Fruit fly (Drosophila melanogaster) whole organism, pupa: ENCODE measurements around the gene Myb.

ENCODE experiments used
- CG12605 ChIP-seq: fragments of 200-800 bp; sonication (Bioruptor generic); IDR thresholded peaks from 2 replicates; pipeline ENCODE4 v1.3.6; 2022; ENCODE audit warnings: missing biosample characterization, missing genetic modification characterization
- CG13204 ChIP-seq: fragments of 200-800 bp; sonication (Bioruptor generic); optimal IDR thresholded peaks from 2 replicates; lab custom pipeline; 2018; ENCODE audit warnings: missing biosample characterization, mild to moderate bottlenecking, missing genetic modification characterization, moderate library complexity
- CG14655 ChIP-seq: fragments of 200-800 bp; sonication (Bioruptor generic); optimal IDR thresholded peaks from 3 replicates; lab custom pipeline; 2017; ENCODE audit warnings: mild to moderate bottlenecking, missing biosample characterization, missing genetic modification reagents, missing genetic modification characterization
- CG17806 ChIP-seq: fragments of 200-800 bp; sonication (Bioruptor generic); optimal IDR thresholded peaks from 2 replicates; lab custom pipeline; 2018; ENCODE audit warnings: missing biosample characterization, mild to moderate bottlenecking, missing genetic modification characterization, moderate library complexity
- CG9948 ChIP-seq: fragments of 200-800 bp; sonication (Bioruptor generic); optimal IDR thresholded peaks from 2 replicates; lab custom pipeline; 2018; ENCODE audit warnings: missing biosample characterization, mild to moderate bottlenecking, missing genetic modification characterization, moderate library complexity
- D1 ChIP-seq: fragments of 200-800 bp; sonication (Bioruptor generic); optimal IDR thresholded peaks from 2 replicates; lab custom pipeline; 2018; ENCODE audit warnings: missing biosample characterization, mild to moderate bottlenecking, missing genetic modification characterization, moderate library complexity
- EcR ChIP-seq: fragments of 200-800 bp; sonication (Bioruptor generic); optimal IDR thresholded peaks from 3 replicates; lab custom pipeline; 2019; ENCODE audit warnings: missing biosample characterization, missing genetic modification characterization, mild to moderate bottlenecking, moderate library complexity, missing genetic modification reagents
- Ets98B ChIP-seq: fragments of 200-800 bp; sonication (Bioruptor generic); IDR thresholded peaks from 2 replicates; pipeline ENCODE4 v1.3.6; 2022; ENCODE audit warnings: missing biosample characterization, missing genetic modification characterization
- Pif1A ChIP-seq: fragments of 200-800 bp; sonication (Bioruptor generic); optimal IDR thresholded peaks from 3 replicates; lab custom pipeline; 2016; ENCODE audit warnings: missing biosample characterization, missing genetic modification characterization
- Pif1B ChIP-seq: fragments of 200-800 bp; sonication (Bioruptor generic); optimal IDR thresholded peaks from 3 replicates; lab custom pipeline; 2016; ENCODE audit warnings: missing biosample characterization, missing genetic modification characterization
- fd96Ca ChIP-seq: fragments of 200-800 bp; sonication (Bioruptor generic); IDR thresholded peaks from 3 replicates; pipeline ENCODE4 v1.3.6; 2022; ENCODE audit warnings: missing biosample characterization, missing genetic modification characterization

- TF ChIP-seq Pif1B (GFP tag; lab: Kevin White, UChicago), result no peak
- no peak for TF ChIP-seq CG13204 (GFP tag; lab: Kevin White, UChicago)
- no peak for TF ChIP-seq D1 (tag; lab: Kevin White, UChicago)
- TF ChIP-seq CG14655 (GFP tag; lab: Kevin White, UChicago), result no peak
- no peak for TF ChIP-seq CG12605 (GFP tag; lab: Robert Waterston, UW)
- TF ChIP-seq Ets98B (GFP tag; lab: Robert Waterston, UW), result no peak
- no peak for TF ChIP-seq EcR (GFP tag; lab: Kevin White, UChicago)
- no peak for TF ChIP-seq CG9948 (tag; lab: Kevin White, UChicago)
- no peak for TF ChIP-seq Pif1A (GFP tag; lab: Kevin White, UChicago)
- no peak for TF ChIP-seq CG17806 (tag; lab: Kevin White, UChicago)
- TF ChIP-seq fd96Ca (GFP tag; lab: Robert Waterston, UW), result no peak
These were observed 36.2 kb upstream of the Myb start for dm6 chrX:15893732-15894264.
